Worm (Caenorhabditis elegans) whole organism, L4 larva: ENCODE measurements around the gene F54D5.5.

Experiments used
- R02D3.7 ChIP-seq: fragments of 150-350 bp; sonication (generic microtip); optimal IDR thresholded peaks from 3 replicates; lab custom pipeline; 2014; ENCODE audit warnings: missing biosample characterization, missing genetic modification characterization
- aha-1 ChIP-seq: fragments of 150-350 bp; peaks from one replicate; lab custom pipeline; 2014; ENCODE audit warnings: missing biosample characterization, missing genetic modification characterization
- ama-1 ChIP-seq: fragments of 150-350 bp; optimal IDR thresholded peaks from 2 replicates; lab custom pipeline; 2014; ENCODE audit warnings: inconsistent platforms, mixed read lengths
- ceh-32 ChIP-seq: sonication (generic microtip); optimal IDR thresholded peaks from 2 replicates; lab custom pipeline; 2016; ENCODE audit warnings: mild to moderate bottlenecking, missing genetic modification characterization, missing compliant biosample characterization; ENCODE audit not compliant: poor library complexity
- hif-1 ChIP-seq, 2 experiments: sonication (generic microtip); optimal IDR thresholded peaks; 2 replicates each; lab custom pipeline; 2016 to 2017; ENCODE audit warnings: missing compliant biosample characterization in 2 of 2, missing genetic modification characterization in 2 of 2, missing genetic modification reagents in 2 of 2, missing genotype in 2 of 2, mild to moderate bottlenecking in 1 of 2
- jun-1 ChIP-seq: fragments of 150-350 bp; optimal IDR thresholded peaks from 2 replicates; lab custom pipeline; 2014; ENCODE audit warnings: missing biosample characterization, missing genetic modification reagents, missing genetic modification characterization
- lin-15B ChIP-seq: fragments of 150-350 bp; sonication (generic microtip); optimal IDR thresholded peaks from 3 replicates; lab custom pipeline; 2014; ENCODE audit warnings: missing biosample characterization, missing genetic modification characterization
- lin-39 ChIP-seq: fragments of 150-350 bp; optimal IDR thresholded peaks from 2 replicates; lab custom pipeline; 2014; ENCODE audit warnings: missing biosample characterization, missing genetic modification reagents, missing genetic modification characterization
- nhr-111 ChIP-seq: fragments of 200-800 bp; sonication (Bioruptor generic); optimal IDR thresholded peaks from 2 replicates; lab custom pipeline; 2018; ENCODE audit warnings: mild to moderate bottlenecking, missing genetic modification characterization, missing compliant biosample characterization
- nhr-25 ChIP-seq: sonication (generic microtip); optimal IDR thresholded peaks from 2 replicates; lab custom pipeline; 2017; ENCODE audit warnings: missing genetic modification characterization, mild to moderate bottlenecking, missing compliant biosample characterization, antibody characterized with exemption, moderate library complexity, borderline replicate concordance; ENCODE audit not compliant: insufficient read depth
- pha-4 ChIP-seq, 2 experiments: fragments of 150-350 bp in 1 of 2; fragments of 200-800 bp in 1 of 2; sonication (Bioruptor generic) in 1 of 2; IDR thresholded peaks in 1 of 2; optimal IDR thresholded peaks in 1 of 2; 2 replicates each; pipeline versions ENCODE4 v1.3.6 to Lab custom; 2014 to 2022; ENCODE audit warnings: missing genetic modification characterization in 2 of 2, missing genetic modification reagents in 2 of 2, missing biosample characterization in 1 of 2, missing compliant biosample characterization in 1 of 2
- vab-7 ChIP-seq: fragments of 200-800 bp; sonication (Bioruptor generic); IDR thresholded peaks from 2 replicates; pipeline ENCODE4 v1.3.6; 2022; ENCODE audit warnings: missing genetic modification reagents, missing genetic modification characterization, missing compliant biosample characterization
- ztf-11 ChIP-seq: fragments of 150-350 bp; optimal IDR thresholded peaks from 2 replicates; lab custom pipeline; 2014; ENCODE audit warnings: missing biosample characterization, missing genetic modification characterization

DNA sequence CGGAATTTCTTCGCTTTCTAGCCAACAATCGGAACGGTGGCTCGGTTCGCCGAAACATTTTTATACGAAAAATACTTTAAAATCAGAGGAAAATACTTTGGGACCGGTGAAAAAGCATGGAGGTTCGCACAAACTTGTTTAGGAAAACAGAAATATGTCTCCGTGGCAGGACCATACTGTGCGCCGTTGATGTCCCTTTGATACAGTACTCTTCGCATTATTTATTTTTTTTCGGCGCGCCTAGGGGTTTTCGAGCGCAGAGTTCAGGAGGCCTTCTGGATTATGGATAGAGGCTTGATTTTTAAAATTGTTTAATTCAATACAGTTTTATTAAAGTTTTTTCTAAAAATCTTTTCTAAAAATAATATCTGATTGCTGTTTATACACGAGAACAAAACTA is 22.1 kb downstream of the F54D5.5 start, which contains the start of gene F54D5.9:
- no peak for TF ChIP-seq lin-39
- TF ChIP-seq hif-1 (tag; optimal IDR thresholded peaks at IDR 0.05; lab: Kevin White, UChicago): no peak
- no peak for TF ChIP-seq ztf-11 (tag; lab: Kevin White, UChicago)
- TF ChIP-seq jun-1 (tag; lab: Kevin White, UChicago): no peak
- TF ChIP-seq ceh-32 (tag; lab: Kevin White, UChicago): no peak
- TF ChIP-seq nhr-25 (tag; lab: Kevin White, UChicago): no peak
- no peak for TF ChIP-seq ama-1 (lab: Kevin White, UChicago)
- no peak for TF ChIP-seq R02D3.7 (tag; lab: Kevin White, UChicago)
- TF ChIP-seq pha-4 (GFP tag; IDR thresholded peaks at IDR 0.05; lab: Robert Waterston, UW): no peak
- TF ChIP-seq pha-4 (tag; optimal IDR thresholded peaks at IDR 0.05; lab: Kevin White, UChicago): no peak
- TF ChIP-seq aha-1 (tag; lab: Kevin White, UChicago): no peak
- TF ChIP-seq nhr-111 (GFP tag; lab: Kevin White, UChicago): no peak
- TF ChIP-seq lin-15B: no peak
- TF ChIP-seq vab-7 (GFP tag; lab: Robert Waterston, UW): no peak
